ENCODE assay signal across 4 worm cellular contexts in genomic region chrX:7507141-7507540, ce11.
TF ChIP-seq lines count a peak whose summit lies in the region.

No protein-coding gene starts in this region.

TF ChIP-seq in whole organism, L2 larva, 48 proteins besides CTCF, POLR2A, EP300 and RAD21:
- TF ChIP-seq unc-39 (tag; optimal IDR thresholded peaks at IDR 0.05; lab: Kevin White, UChicago) (no peak), nhr-11 (tag; optimal IDR thresholded peaks at IDR 0.05; lab: Kevin White, UChicago) (no peak), fos-1 (tag; optimal IDR thresholded peaks at IDR 0.05; lab: Kevin White, UChicago) (peak; percentile 10), F13H6.1 (tag; optimal IDR thresholded peaks at IDR 0.05; lab: Kevin White, UChicago) (no peak), ztf-11 (tag; optimal IDR thresholded peaks at IDR 0.05; lab: Kevin White, UChicago) (no peak), ama-1 (optimal IDR thresholded peaks at IDR 0.05; lab: Kevin White, UChicago) (no peak), nhr-23 (tag; optimal IDR thresholded peaks at IDR 0.05; lab: Kevin White, UChicago) (no peak)
TF ChIP-seq in whole organism, L2 larva: peak in this region for 1.

TF ChIP-seq in whole organism, L4 larva, 104 proteins besides CTCF, POLR2A, EP300 and RAD21 (continues in another document):
- TF ChIP-seq attf-4 (tag; optimal IDR thresholded peaks at IDR 0.05; lab: Kevin White, UChicago) (no peak), nhr-11 (tag; optimal IDR thresholded peaks at IDR 0.05; lab: Kevin White, UChicago) (no peak), egl-43 (GFP tag; IDR thresholded peaks at IDR 0.05; lab: Robert Waterston, UW) (0 out of 2 replicates have a peak, but pooled peaks have one; percentile 51), Y105C5A.15 (GFP tag; IDR thresholded peaks at IDR 0.05; lab: Robert Waterston, UW) (0 out of 2 replicates have a peak, but pooled peaks have one; percentile 59), cey-2 (tag; optimal IDR thresholded peaks at IDR 0.05; lab: Kevin White, UChicago; ENCODE audit: borderline replicate concordance, insufficient read depth) (no peak), ceh-62 (tag; optimal IDR thresholded peaks at IDR 0.05; lab: Kevin White, UChicago) (no peak), php-3 (GFP tag; IDR thresholded peaks at IDR 0.05; lab: Robert Waterston, UW) (no peak), nhr-77 (tag; optimal IDR thresholded peaks at IDR 0.05; lab: Kevin White, UChicago) (no peak), arid-1 (GFP tag; conservative IDR thresholded peaks at IDR 0.05; lab: Robert Waterston, UW) (peak; percentile 62; the same call in 1 of the 2 replicates), daf-19 (GFP tag; conservative IDR thresholded peaks at IDR 0.05; lab: Robert Waterston, UW) (0 out of 2 replicates have a peak, but pooled peaks have one; percentile 64), R02D3.7 (tag; optimal IDR thresholded peaks at IDR 0.05; lab: Kevin White, UChicago) (no peak), nhr-111 (GFP tag; optimal IDR thresholded peaks at IDR 0.05; lab: Kevin White, UChicago) (no peak), Y75B8A.6 (GFP tag; IDR thresholded peaks at IDR 0.05; lab: Robert Waterston, UW) (0 out of 2 replicates have a peak, but pooled peaks have one; percentile 32), spr-3 (GFP tag; optimal IDR thresholded peaks at IDR 0.05; lab: Kevin White, UChicago) (no peak), madf-9 (GFP tag; conservative IDR thresholded peaks at IDR 0.05; lab: Robert Waterston, UW) (no peak; the same call in 1 of the 2 replicates), ZK546.5 (tag; optimal IDR thresholded peaks at IDR 0.05; lab: Kevin White, UChicago) (no peak), ZK337.2 (GFP tag; IDR thresholded peaks at IDR 0.05; lab: Robert Waterston, UW) (no peak), sdz-12 (GFP tag; optimal IDR thresholded peaks at IDR 0.05; lab: Kevin White, UChicago) (no peak), nhr-42 (GFP tag; IDR thresholded peaks at IDR 0.05; lab: Robert Waterston, UW) (no peak), Y48G9A.11 (GFP tag; IDR thresholded peaks at IDR 0.05; lab: Robert Waterston, UW) (0 out of 2 replicates have a peak, but pooled peaks have one; percentile 20), T26A8.4 (GFP tag; IDR thresholded peaks at IDR 0.05; lab: Robert Waterston, UW) (no peak), jun-1 (tag; optimal IDR thresholded peaks at IDR 0.05; lab: Kevin White, UChicago) (no peak), zfp-3 (GFP tag; conservative IDR thresholded peaks at IDR 0.05; lab: Robert Waterston, UW) (no peak), pha-4 (GFP tag; IDR thresholded peaks at IDR 0.05; lab: Robert Waterston, UW) (no peak), pha-4 (tag; optimal IDR thresholded peaks at IDR 0.05; lab: Kevin White, UChicago) (no peak), mes-2 (tag; optimal IDR thresholded peaks at IDR 0.05; lab: Kevin White, UChicago; ENCODE audit: poor library complexity, severe bottlenecking) (peak; percentile 42), saeg-2 (GFP tag; IDR thresholded peaks at IDR 0.05; lab: Robert Waterston, UW) (no peak)

TF ChIP-seq in whole organism, early embryonic, 17 proteins besides CTCF, POLR2A, EP300 and RAD21:
- TF ChIP-seq tbx-11 (GFP tag; IDR thresholded peaks at IDR 0.05; lab: Robert Waterston, UW) (no peak), aly-1 (tag; optimal IDR thresholded peaks at IDR 0.05; lab: Kevin White, UChicago) (no peak), ceh-13 (GFP tag; optimal IDR thresholded peaks at IDR 0.05; lab: Kevin White, UChicago) (no peak), tra-4 (tag; optimal IDR thresholded peaks at IDR 0.05; lab: Kevin White, UChicago) (no peak), flt-1 (GFP tag; IDR thresholded peaks at IDR 0.05; lab: Robert Waterston, UW) (0 out of 2 replicates have a peak, but pooled peaks have one; percentile 39), hnd-1 (tag; optimal IDR thresholded peaks at IDR 0.05; lab: Kevin White, UChicago) (no peak), hmg-4 (GFP tag; optimal IDR thresholded peaks at IDR 0.05; lab: Kevin White, UChicago) (no peak), hmbx-1 (tag; optimal IDR thresholded peaks at IDR 0.05; lab: Kevin White, UChicago) (no peak)

TF ChIP-seq in whole organism, young adult, 124 proteins besides CTCF, POLR2A, EP300 and RAD21:
- TF ChIP-seq Y56A3A.18 (GFP tag; IDR thresholded peaks at IDR 0.05; lab: Robert Waterston, UW) (no peak), rec-8 (tag; optimal IDR thresholded peaks at IDR 0.05; lab: Kevin White, UChicago) (peak; percentile 47 to 51), lin-26 (GFP tag; IDR thresholded peaks at IDR 0.05; lab: Robert Waterston, UW) (peak; percentile 88), ztf-25 (GFP tag; IDR thresholded peaks at IDR 0.05; lab: Robert Waterston, UW) (0 out of 2 replicates have a peak, but pooled peaks have one; percentile 65), F23B12.7 (tag; optimal IDR thresholded peaks at IDR 0.05; lab: Kevin White, UChicago; ENCODE audit: insufficient read depth) (no peak), hmg-1.2 (GFP tag; IDR thresholded peaks at IDR 0.05; lab: Robert Waterston, UW) (peak; percentile 45; the same call in 1 of the 2 replicates), snpc-3.4 (tag; optimal IDR thresholded peaks at IDR 0.05; lab: Kevin White, UChicago) (peak; percentile 52), die-1 (tag; optimal IDR thresholded peaks at IDR 0.05; lab: Kevin White, UChicago) (peak; percentile 79), hlh-12 (tag; optimal IDR thresholded peaks at IDR 0.05; lab: Kevin White, UChicago) (peak; percentile 68), D2030.7 (GFP tag; IDR thresholded peaks at IDR 0.05; lab: Robert Waterston, UW) (peak; percentile 34; the same call in 1 of the 2 replicates), nhr-90 (tag; optimal IDR thresholded peaks at IDR 0.05; lab: Kevin White, UChicago) (peak; percentile 73), attf-5 (GFP tag; optimal IDR thresholded peaks at IDR 0.05; lab: Kevin White, UChicago) (peak; percentile 7), B0261.1 (tag; optimal IDR thresholded peaks at IDR 0.05; lab: Kevin White, UChicago) (peak; percentile 70), hlh-26 (GFP tag; conservative IDR thresholded peaks at IDR 0.05; lab: Robert Waterston, UW) (no peak), tbp1 (GFP tag; optimal IDR thresholded peaks at IDR 0.05; lab: Kevin White, UChicago) (peak; percentile 90), ZK185.1 (tag; optimal IDR thresholded peaks at IDR 0.05; lab: Kevin White, UChicago; ENCODE audit: poor library complexity, severe bottlenecking) (peak; percentile 51), unc-130 (GFP tag; optimal IDR thresholded peaks at IDR 0.05; lab: Kevin White, UChicago) (peak; percentile 29), hrde-1 (tag; optimal IDR thresholded peaks at IDR 0.05; lab: Kevin White, UChicago; ENCODE audit: borderline replicate concordance) (peak; percentile 36), mxl-1 (tag; optimal IDR thresholded peaks at IDR 0.05; lab: Kevin White, UChicago) (peak; percentile 61), lin-40 (tag; optimal IDR thresholded peaks at IDR 0.05; lab: Kevin White, UChicago) (no peak), him-1 (tag; optimal IDR thresholded peaks at IDR 0.05; lab: Kevin White, UChicago) (peak; percentile 65), rpc-1 (optimal IDR thresholded peaks at IDR 0.05; lab: Kevin White, UChicago) (peak; percentile 94), rpc-1 (tag; optimal IDR thresholded peaks at IDR 0.05; lab: Kevin White, UChicago) (peak; percentile 96), ceh-40 (GFP tag; IDR thresholded peaks at IDR 0.05; lab: Robert Waterston, UW) (peak; percentile 89; the same call in 1 of the 2 replicates), snpc-1.1 (tag; optimal IDR thresholded peaks at IDR 0.05; lab: Kevin White, UChicago; ENCODE audit: insufficient read depth) (no peak), T07F8.4 (tag; optimal IDR thresholded peaks at IDR 0.05; lab: Kevin White, UChicago) (peak; percentile 47), pbrm-1 (GFP tag; IDR thresholded peaks at IDR 0.05; lab: Robert Waterston, UW) (peak; percentile 51; the same call in 1 of the 2 replicates), ztf-18 (tag; optimal IDR thresholded peaks at IDR 0.05; lab: Kevin White, UChicago) (peak; percentile 52), cebp-2 (GFP tag; IDR thresholded peaks at IDR 0.05; lab: Robert Waterston, UW) (no peak), ztf-6 (GFP tag; IDR thresholded peaks at IDR 0.05; lab: Robert Waterston, UW) (0 out of 2 replicates have a peak, but pooled peaks have one; percentile 10)
